Fruit fly (Drosophila melanogaster) whole organism, embryonic: ENCODE measurements around the gene nompB.
A peak's percentile ranks its signal among the peaks of the same experiment; 100 is the strongest.

Experiments
- Adf1 ChIP-seq: fragments of 200-800 bp; sonication (Bioruptor generic); IDR thresholded peaks from 2 replicates; pipeline ENCODE4 v1.3.6; 2022; ENCODE audit warnings: missing biosample characterization, missing genetic modification characterization
- Aef1 ChIP-seq: fragments of 200-800 bp; sonication (Bioruptor generic); IDR thresholded peaks from 3 replicates; pipeline ENCODE4 v1.3.6; 2022; ENCODE audit warnings: missing biosample characterization, missing genetic modification characterization
- B-H1 ChIP-seq: fragments of 200-800 bp; sonication (Bioruptor generic); IDR thresholded peaks from 3 replicates; pipeline ENCODE4 v1.3.6; 2022; ENCODE audit warnings: missing biosample characterization, missing genetic modification characterization
- B-H2 ChIP-seq: fragments of 200-800 bp; sonication (Bioruptor generic); optimal IDR thresholded peaks from 2 replicates; lab custom pipeline; 2018; ENCODE audit warnings: missing biosample characterization, mild to moderate bottlenecking, missing genetic modification characterization
- CG11093 ChIP-seq: fragments of 200-800 bp; sonication (Bioruptor generic); IDR thresholded peaks from 3 replicates; pipeline ENCODE4 v1.3.6; 2022; ENCODE audit warnings: missing biosample characterization, missing genetic modification characterization
- CG12071 ChIP-seq: fragments of 200-800 bp; sonication (Bioruptor generic); optimal IDR thresholded peaks from 3 replicates; lab custom pipeline; 2018; ENCODE audit warnings: missing biosample characterization, mild to moderate bottlenecking, missing genetic modification characterization
- CG12104 ChIP-seq: fragments of 200-800 bp; sonication (Bioruptor generic); optimal IDR thresholded peaks from 3 replicates; lab custom pipeline; 2016; ENCODE audit warnings: missing biosample characterization, missing genetic modification characterization
- CG14441 ChIP-seq: fragments of 200-800 bp; sonication (Bioruptor generic); IDR thresholded peaks from 2 replicates; pipeline ENCODE4 v1.3.6; 2022; ENCODE audit warnings: missing biosample characterization, missing genetic modification characterization
- CG1529 ChIP-seq: fragments of 200-800 bp; sonication (Bioruptor generic); optimal IDR thresholded peaks from 3 replicates; lab custom pipeline; 2018; ENCODE audit warnings: missing biosample characterization, missing genetic modification characterization
- CG17361 ChIP-seq: fragments of 200-800 bp; sonication (Bioruptor generic); IDR thresholded peaks from 3 replicates; pipeline ENCODE4 v1.3.6; 2022; ENCODE audit warnings: missing biosample characterization, missing genetic modification characterization
- CG17802 ChIP-seq: fragments of 200-800 bp; sonication (Bioruptor generic); optimal IDR thresholded peaks from 2 replicates; lab custom pipeline; 2018; ENCODE audit warnings: missing biosample characterization, mild to moderate bottlenecking, missing genetic modification characterization, moderate library complexity
- CG17829 ChIP-seq: fragments of 200-800 bp; optimal IDR thresholded peaks from 2 replicates; lab custom pipeline; 2019; ENCODE audit warnings: missing biosample characterization, mild to moderate bottlenecking, missing genetic modification characterization, moderate library complexity
- CG2116 ChIP-seq: fragments of 200-800 bp; sonication (Bioruptor generic); optimal IDR thresholded peaks from 3 replicates; lab custom pipeline; 2018; ENCODE audit warnings: missing biosample characterization, mild to moderate bottlenecking, missing genetic modification characterization
- CG2678 ChIP-seq: fragments of 200-800 bp; sonication (Bioruptor generic); optimal IDR thresholded peaks from 3 replicates; lab custom pipeline; 2019; ENCODE audit warnings: missing biosample characterization, mild to moderate bottlenecking, missing genetic modification characterization, moderate library complexity
- CG2712 ChIP-seq: fragments of 200-800 bp; optimal IDR thresholded peaks from 3 replicates; lab custom pipeline; 2019; ENCODE audit warnings: missing biosample characterization, mild to moderate bottlenecking, missing genetic modification characterization, moderate library complexity
- CG33557 ChIP-seq: fragments of 200-800 bp; sonication (Bioruptor generic); optimal IDR thresholded peaks from 2 replicates; lab custom pipeline; 2019; ENCODE audit warnings: missing biosample characterization, mild to moderate bottlenecking, missing genetic modification characterization, moderate library complexity
- CG3847 ChIP-seq: fragments of 200-800 bp; sonication (Bioruptor generic); IDR thresholded peaks from 2 replicates; pipeline ENCODE4 v1.3.6; 2022; ENCODE audit warnings: missing biosample characterization, missing genetic modification characterization
- CG6254 ChIP-seq: fragments of 200-800 bp; sonication (Bioruptor generic); optimal IDR thresholded peaks from 3 replicates; lab custom pipeline; 2017; ENCODE audit warnings: mild to moderate bottlenecking, missing biosample characterization, missing genetic modification reagents, missing genetic modification characterization
- CG6813 ChIP-seq: fragments of 200-800 bp; sonication (Bioruptor generic); optimal IDR thresholded peaks from 2 replicates; lab custom pipeline; 2017; ENCODE audit warnings: missing biosample characterization, missing genetic modification characterization, mild to moderate bottlenecking, moderate library complexity, missing genetic modification reagents
- CG8388 ChIP-seq: fragments of 200-800 bp; sonication (Bioruptor generic); optimal IDR thresholded peaks from 2 replicates; lab custom pipeline; 2019; ENCODE audit warnings: missing biosample characterization, mild to moderate bottlenecking, missing genetic modification characterization, moderate library complexity
- CG9609 ChIP-seq: fragments of 200-800 bp; sonication (Bioruptor generic); optimal IDR thresholded peaks from 3 replicates; lab custom pipeline; 2016; ENCODE audit warnings: missing biosample characterization, missing genetic modification characterization
- CG9817 ChIP-seq: fragments of 200-800 bp; sonication (Bioruptor generic); optimal IDR thresholded peaks from 2 replicates; lab custom pipeline; 2018; ENCODE audit warnings: missing biosample characterization, mild to moderate bottlenecking, missing genetic modification characterization, moderate library complexity
- CG9876 ChIP-seq: fragments of 200-800 bp; sonication (Bioruptor generic); optimal IDR thresholded peaks from 2 replicates; lab custom pipeline; 2016; ENCODE audit warnings: missing biosample characterization, missing genetic modification characterization
- CTCF ChIP-seq: fragments of 200-800 bp; sonication (Bioruptor generic); optimal IDR thresholded peaks from 2 replicates; lab custom pipeline; 2017; ENCODE audit warnings: missing biosample characterization, mild to moderate bottlenecking, missing genetic modification characterization, moderate library complexity
- CkIIα-i1 ChIP-seq: fragments of 200-800 bp; sonication (Bioruptor generic); IDR thresholded peaks from 2 replicates; pipeline ENCODE4 v1.3.6; 2022; ENCODE audit warnings: missing biosample characterization, missing genetic modification characterization
- D19B ChIP-seq: fragments of 200-800 bp; sonication (Bioruptor generic); optimal IDR thresholded peaks from 2 replicates; lab custom pipeline; 2017; ENCODE audit warnings: missing biosample characterization, mild to moderate bottlenecking, missing genetic modification characterization
- Dll ChIP-seq: fragments of 200-800 bp; sonication (Bioruptor generic); IDR thresholded peaks from 4 replicates; pipeline ENCODE4 v1.3.6; 2022; ENCODE audit warnings: missing biosample characterization, missing genetic modification characterization; ENCODE audit not compliant: partially characterized antibody
- Eip74EF ChIP-seq, 2 experiments: fragments of 200-800 bp in 1 of 2; fragments of >200 bp in 1 of 2; sonication (Bioruptor generic) in 1 of 2; optimal IDR thresholded peaks; 2 replicates each; lab custom pipeline; 2017 to 2019; ENCODE audit warnings: missing biosample characterization in 2 of 2, missing genetic modification characterization in 2 of 2, mild to moderate bottlenecking in 1 of 2, moderate library complexity in 1 of 2
- HmgZ ChIP-seq: fragments of 200-800 bp; sonication (Bioruptor generic); optimal IDR thresholded peaks from 2 replicates; lab custom pipeline; 2018; ENCODE audit warnings: missing biosample characterization, mild to moderate bottlenecking, missing genetic modification characterization
- Nf-YA ChIP-seq: fragments of 200-800 bp; sonication (Bioruptor generic); IDR thresholded peaks from 2 replicates; pipeline ENCODE4 v1.3.6; 2022; ENCODE audit warnings: missing biosample characterization, missing genetic modification characterization
- NfI ChIP-seq: fragments of 200-800 bp; sonication (Bioruptor generic); optimal IDR thresholded peaks from 3 replicates; lab custom pipeline; 2018; ENCODE audit warnings: missing biosample characterization, mild to moderate bottlenecking, missing genetic modification characterization, moderate library complexity
- Trl ChIP-seq, 3 experiments: fragments of >200 bp in 2 of 3; fragments of 200-800 bp in 1 of 3; sonication (Bioruptor generic) in 1 of 3; optimal IDR thresholded peaks; 2 replicates in 1 of 3; 3 replicates in 2 of 3; lab custom pipeline; 2016 to 2017; ENCODE audit warnings: missing biosample characterization in 1 of 3, missing genetic modification characterization in 1 of 3
- az2 ChIP-seq: fragments of 200-800 bp; sonication (Bioruptor generic); optimal IDR thresholded peaks from 3 replicates; lab custom pipeline; 2016; ENCODE audit warnings: missing biosample characterization, missing genetic modification characterization
- bab2 ChIP-seq: fragments of 200-800 bp; sonication (Bioruptor generic); optimal IDR thresholded peaks from 2 replicates; lab custom pipeline; 2016; ENCODE audit warnings: missing biosample characterization, missing genetic modification characterization
- bcd ChIP-seq: fragments of 200-800 bp; sonication (Bioruptor generic); optimal IDR thresholded peaks from 2 replicates; lab custom pipeline; 2017; ENCODE audit warnings: missing biosample characterization, mild to moderate bottlenecking, missing genetic modification characterization
- cato ChIP-seq: fragments of 200-800 bp; sonication (Bioruptor generic); optimal IDR thresholded peaks from 2 replicates; lab custom pipeline; 2016; ENCODE audit warnings: missing biosample characterization, missing genetic modification characterization, borderline replicate concordance
- fd64A ChIP-seq: fragments of 200-800 bp; sonication (Bioruptor generic); optimal IDR thresholded peaks from 3 replicates; lab custom pipeline; 2018; ENCODE audit warnings: missing biosample characterization, mild to moderate bottlenecking, missing genetic modification characterization
- gsb-n ChIP-seq: fragments of 200-800 bp; sonication (Bioruptor generic); optimal IDR thresholded peaks from 3 replicates; lab custom pipeline; 2018; ENCODE audit warnings: missing biosample characterization, mild to moderate bottlenecking, missing genetic modification characterization
- insv ChIP-seq, 2 experiments: fragments of 200-800 bp; sonication (Bioruptor generic); optimal IDR thresholded peaks; 3 replicates each; lab custom pipeline; 2016 to 2018; ENCODE audit warnings: missing biosample characterization in 2 of 2, missing genetic modification characterization in 2 of 2
- jumu ChIP-seq: fragments of 200-800 bp; sonication (Bioruptor generic); optimal IDR thresholded peaks from 3 replicates; lab custom pipeline; 2016; ENCODE audit warnings: missing biosample characterization, missing genetic modification characterization
- nau ChIP-seq: fragments of 200-800 bp; sonication (Bioruptor generic); optimal IDR thresholded peaks from 3 replicates; lab custom pipeline; 2017; ENCODE audit warnings: missing biosample characterization, mild to moderate bottlenecking, missing genetic modification characterization, missing genetic modification reagents
- nerfin-1 ChIP-seq: fragments of 200-800 bp; sonication (Bioruptor generic); optimal IDR thresholded peaks from 3 replicates; lab custom pipeline; 2019; ENCODE audit warnings: missing biosample characterization, mild to moderate bottlenecking, missing genetic modification characterization, moderate library complexity
- pan ChIP-seq, 4 experiments: fragments of >200 bp in 3 of 4; fragments of 200-800 bp in 1 of 4; sonication (Bioruptor generic) in 1 of 4; optimal IDR thresholded peaks in 3 of 4; IDR thresholded peaks in 1 of 4; 2 replicates each; pipeline versions ENCODE4 v1.3.6 to Lab custom; 2017 to 2022; ENCODE audit warnings: missing biosample characterization in 2 of 4, missing genetic modification characterization in 2 of 4, mixed read lengths in 1 of 4
- psq ChIP-seq: fragments of 200-800 bp; sonication (Bioruptor generic); optimal IDR thresholded peaks from 2 replicates; lab custom pipeline; 2017; ENCODE audit warnings: missing biosample characterization, missing genetic modification characterization
- row ChIP-seq: fragments of 200-800 bp; sonication (Bioruptor generic); IDR thresholded peaks from 3 replicates; pipeline ENCODE4 v1.3.6; 2022; ENCODE audit warnings: missing biosample characterization, missing genetic modification characterization
- slbo ChIP-seq: fragments of 200-800 bp; sonication (Bioruptor generic); IDR thresholded peaks from 2 replicates; pipeline ENCODE4 v1.3.6; 2022; ENCODE audit warnings: missing biosample characterization, missing genetic modification characterization
- tgo ChIP-seq: fragments of 200-800 bp; sonication (Bioruptor generic); IDR thresholded peaks from 3 replicates; pipeline ENCODE4 v1.3.6; 2022; ENCODE audit warnings: missing biosample characterization, missing genetic modification characterization
- zen ChIP-seq: fragments of 200-800 bp; sonication (Bioruptor generic); optimal IDR thresholded peaks from 3 replicates; lab custom pipeline; 2018; ENCODE audit warnings: missing biosample characterization, mild to moderate bottlenecking, missing genetic modification characterization, moderate library complexity

nompB gene

dm6 chr2L:21623685-21624471 lies 34.7 kb upstream of the nompB start, which contains the start of gene CG2201 (continued):
- peak; percentile 25 for TF ChIP-seq CG2678 (tag; lab: Kevin White, UChicago)
- TF ChIP-seq Aef1 (GFP tag; lab: Robert Waterston, UW) = peak; percentile 47; the same call in 2 of the 3 replicates
- peak; percentile 30 to 61 for TF ChIP-seq Trl (optimal IDR thresholded peaks at IDR 0.05; lab: Kevin White, UChicago)
- peak; percentile 14 for TF ChIP-seq Trl (GFP tag; optimal IDR thresholded peaks at IDR 0.05; lab: Kevin White, UChicago)
- TF ChIP-seq HmgZ (tag; lab: Kevin White, UChicago) = no peak
- TF ChIP-seq Adf1 (GFP tag; lab: Robert Waterston, UW) = no peak
- peak; percentile 53 for TF ChIP-seq gsb-n
- TF ChIP-seq nerfin-1 (tag; lab: Kevin White, UChicago) = peak; percentile 37
- peak; percentile 8 for TF ChIP-seq az2 (GFP tag; lab: Kevin White, UChicago)
- peak; percentile 28 for TF ChIP-seq D19B (GFP tag; lab: Kevin White, UChicago)
- TF ChIP-seq tgo = peak; percentile 47; the same call in 2 of the 3 replicates
- peak; percentile 28 for TF ChIP-seq CG12104
- peak; percentile 16 for TF ChIP-seq CG9876
- TF ChIP-seq CG14441 (GFP tag; lab: Robert Waterston, UW) = peak; percentile 68
- peak; percentile 14 for TF ChIP-seq CG6813
- no peak for TF ChIP-seq CkIIα-i1
- 0 out of 3 replicates have a peak, but pooled peaks have one; percentile 17 for TF ChIP-seq B-H1
- no peak for TF ChIP-seq jumu (GFP tag; lab: Kevin White, UChicago)
- TF ChIP-seq CG12071 (GFP tag; lab: Kevin White, UChicago) = peak; percentile 43
- peak; percentile 61 for TF ChIP-seq row (GFP tag; lab: Robert Waterston, UW)
- peak; percentile 75 for TF ChIP-seq slbo
- TF ChIP-seq CG11093 (GFP tag; lab: Robert Waterston, UW) = no peak
- TF ChIP-seq B-H2 (GFP tag; lab: Kevin White, UChicago) = peak; percentile 10
- TF ChIP-seq CG33557 (GFP tag; lab: Kevin White, UChicago) = peak; percentile 10
- peak; percentile 64 for TF ChIP-seq fd64A (GFP tag; lab: Kevin White, UChicago)
- peak; percentile 20 for TF ChIP-seq CTCF (GFP tag; lab: Kevin White, UChicago)
- peak in 1 of 2 experiments; percentile 40 for TF ChIP-seq Eip74EF (GFP tag; optimal IDR thresholded peaks at IDR 0.05; lab: Kevin White, UChicago)
- no peak for TF ChIP-seq CG17802 (tag; lab: Kevin White, UChicago)
- peak; percentile 61 for TF ChIP-seq bcd
- TF ChIP-seq NfI (GFP tag; lab: Kevin White, UChicago) = peak; percentile 26
- peak; percentile 2 for TF ChIP-seq cato (GFP tag; lab: Kevin White, UChicago)
- TF ChIP-seq CG8388 (GFP tag; lab: Kevin White, UChicago) = peak; percentile 47
- peak; percentile 29 for TF ChIP-seq bab2 (GFP tag; lab: Kevin White, UChicago)
- no peak for TF ChIP-seq CG9609 (GFP tag; lab: Kevin White, UChicago)
- TF ChIP-seq CG6254 (GFP tag; lab: Kevin White, UChicago) = peak; percentile 64
- peak; percentile 48 for TF ChIP-seq CG1529 (GFP tag; lab: Kevin White, UChicago)
- TF ChIP-seq nau (GFP tag; lab: Kevin White, UChicago) = peak; percentile 40
- no peak for TF ChIP-seq pan (optimal IDR thresholded peaks at IDR 0.05; lab: Kevin White, UChicago)
- peak in 1 of 2 experiments; percentile 62 for TF ChIP-seq pan (GFP tag; optimal IDR thresholded peaks at IDR 0.05 in 1 of 2, IDR thresholded peaks at IDR 0.05 in 1 of 2)
- peak; percentile 37 for TF ChIP-seq psq (GFP tag; lab: Kevin White, UChicago)
- peak; percentile 45 for TF ChIP-seq zen (tag; lab: Kevin White, UChicago)
- no peak for TF ChIP-seq CG3847 (GFP tag; lab: Robert Waterston, UW)
- peak; percentile 53; the same call in 2 of the 3 replicates for TF ChIP-seq CG17361
- peak; percentile 26 for TF ChIP-seq CG9817 (tag; lab: Kevin White, UChicago)
- peak; percentile 32 for TF ChIP-seq CG17829
- no peak for TF ChIP-seq Dll (GFP tag; lab: Robert Waterston, UW)
- TF ChIP-seq insv (GFP tag; optimal IDR thresholded peaks at IDR 0.05; lab: Kevin White, UChicago) = no peak
- peak; percentile 73 for TF ChIP-seq CG2712 (tag; lab: Kevin White, UChicago)
- TF ChIP-seq CG2116 (GFP tag; lab: Kevin White, UChicago) = peak; percentile 42
- peak; percentile 58; the same call in 1 of the 2 replicates for TF ChIP-seq Nf-YA (GFP tag; lab: Robert Waterston, UW)
